Worm (Caenorhabditis elegans) whole organism, young adult: Measurements from ENCODE around the gene F54C8.7.

Experiments used
- B0035.1 ChIP-seq: sonication (generic microtip); optimal IDR thresholded peaks from 2 replicates; lab custom pipeline; 2016; ENCODE audit warnings: missing genetic modification characterization, mild to moderate bottlenecking, missing compliant biosample characterization, missing genotype, missing genetic modification reagents
- B0261.1 ChIP-seq: sonication (generic microtip); optimal IDR thresholded peaks from 2 replicates; lab custom pipeline; 2016; ENCODE audit warnings: mild to moderate bottlenecking, missing genetic modification characterization, moderate library complexity, missing compliant biosample characterization
- F22D6.2 ChIP-seq: sonication (generic microtip); optimal IDR thresholded peaks from 2 replicates; lab custom pipeline; 2016; ENCODE audit warnings: mild to moderate bottlenecking, missing genetic modification characterization, missing compliant biosample characterization
- F23B12.7 ChIP-seq: sonication (generic microtip); optimal IDR thresholded peaks from 2 replicates; lab custom pipeline; 2017; ENCODE audit warnings: missing genetic modification characterization, mild to moderate bottlenecking, missing compliant biosample characterization, antibody characterized with exemption, moderate library complexity; ENCODE audit not compliant: insufficient read depth
- F33H1.4 ChIP-seq: fragments of 200-800 bp; sonication (Bioruptor generic); IDR thresholded peaks from 2 replicates; pipeline ENCODE4 v1.3.6; 2022; ENCODE audit warnings: missing genetic modification reagents, missing genetic modification characterization, missing compliant biosample characterization
- F39B2.1 ChIP-seq: fragments of 200-800 bp; sonication (Bioruptor generic); IDR thresholded peaks from 2 replicates; pipeline ENCODE4 v1.3.6; 2022; ENCODE audit warnings: missing genetic modification reagents, missing genetic modification characterization, missing compliant biosample characterization
- F52B5.7 ChIP-seq: sonication (generic microtip); optimal IDR thresholded peaks from 2 replicates; lab custom pipeline; 2016; ENCODE audit warnings: mild to moderate bottlenecking, missing genetic modification characterization, missing compliant biosample characterization
- F55B11.4 ChIP-seq: sonication (generic microtip); optimal IDR thresholded peaks from 2 replicates; lab custom pipeline; 2016; ENCODE audit warnings: missing compliant biosample characterization, missing genetic modification characterization, borderline replicate concordance; ENCODE audit not compliant: insufficient read depth
- K12H6.12 ChIP-seq: fragments of 200-800 bp; sonication (Bioruptor generic); optimal IDR thresholded peaks from 2 replicates; lab custom pipeline; 2018; ENCODE audit warnings: mild to moderate bottlenecking, missing genetic modification characterization, missing compliant biosample characterization
- T26A5.8 ChIP-seq: sonication (generic microtip); optimal IDR thresholded peaks from 2 replicates; lab custom pipeline; 2016; ENCODE audit warnings: missing genetic modification characterization, missing compliant biosample characterization
- Y53F4B.3 ChIP-seq: fragments of 200-800 bp; sonication (Bioruptor generic); IDR thresholded peaks from 2 replicates; pipeline ENCODE4 v1.3.6; 2022; ENCODE audit warnings: missing genetic modification reagents, missing genetic modification characterization, missing compliant biosample characterization
- Y53G8AR.9 ChIP-seq: fragments of 200-800 bp; sonication (Bioruptor generic); conservative IDR thresholded peaks from 2 replicates; pipeline ENCODE4 v1.3.6; 2022; ENCODE audit warnings: missing genetic modification reagents, missing genetic modification characterization, missing compliant biosample characterization
- Y56A3A.18 ChIP-seq: fragments of 200-800 bp; sonication (Bioruptor generic); IDR thresholded peaks from 2 replicates; pipeline ENCODE4 v1.3.6; 2022; ENCODE audit warnings: missing genetic modification reagents, missing genetic modification characterization, missing compliant biosample characterization
- Y67H2A.10 ChIP-seq: fragments of 200-800 bp; sonication (Bioruptor generic); conservative IDR thresholded peaks from 2 replicates; pipeline ENCODE4 v1.3.6; 2022; ENCODE audit warnings: missing genetic modification reagents, missing genetic modification characterization, missing compliant biosample characterization
- Y95B8A.8 ChIP-seq: fragments of 200-800 bp; sonication (Bioruptor generic); IDR thresholded peaks from 2 replicates; pipeline ENCODE4 v1.3.6; 2022; ENCODE audit warnings: missing genetic modification reagents, missing genetic modification characterization, missing compliant biosample characterization
- ZK185.1 ChIP-seq: sonication (generic microtip); optimal IDR thresholded peaks from 2 replicates; lab custom pipeline; 2016; ENCODE audit warnings: mild to moderate bottlenecking, missing genetic modification characterization, missing compliant biosample characterization; ENCODE audit not compliant: poor library complexity, severe bottlenecking
- aptf-3 ChIP-seq: fragments of 200-800 bp; sonication (Bioruptor generic); IDR thresholded peaks from 2 replicates; pipeline ENCODE4 v1.3.6; 2022; ENCODE audit warnings: missing genetic modification characterization, missing compliant biosample characterization
- atf-7 ChIP-seq: sonication (generic microtip); optimal IDR thresholded peaks from 2 replicates; lab custom pipeline; 2017; ENCODE audit warnings: mild to moderate bottlenecking, missing genetic modification characterization, missing compliant biosample characterization
- attf-3 ChIP-seq: fragments of 200-800 bp; sonication (Bioruptor generic); conservative IDR thresholded peaks from 2 replicates; pipeline ENCODE4 v1.3.6; 2022; ENCODE audit warnings: missing genetic modification reagents, missing genetic modification characterization, missing compliant biosample characterization
- attf-5 ChIP-seq: fragments of 200-800 bp; sonication (Bioruptor generic); optimal IDR thresholded peaks from 2 replicates; lab custom pipeline; 2018; ENCODE audit warnings: mild to moderate bottlenecking, missing genetic modification characterization, missing compliant biosample characterization
- bed-2 ChIP-seq: fragments of 200-800 bp; sonication (Bioruptor generic); IDR thresholded peaks from 2 replicates; pipeline ENCODE4 v1.3.6; 2022; ENCODE audit warnings: missing genetic modification reagents, missing genetic modification characterization, missing compliant biosample characterization
- ceh-100 ChIP-seq: fragments of 200-800 bp; sonication (Bioruptor generic); IDR thresholded peaks from 2 replicates; pipeline ENCODE4 v1.3.6; 2022; ENCODE audit warnings: missing genetic modification reagents, missing genetic modification characterization, missing compliant biosample characterization
- die-1 ChIP-seq: sonication (generic microtip); optimal IDR thresholded peaks from 2 replicates; lab custom pipeline; 2016; ENCODE audit warnings: missing genotype, mild to moderate bottlenecking, missing genetic modification characterization, missing compliant biosample characterization
- dpff-1 ChIP-seq: sonication (generic microtip); optimal IDR thresholded peaks from 2 replicates; lab custom pipeline; 2017; ENCODE audit warnings: mild to moderate bottlenecking, missing genetic modification characterization, missing compliant biosample characterization
- hsf-1 ChIP-seq: fragments of 200-800 bp; sonication (Bioruptor generic); IDR thresholded peaks from 2 replicates; pipeline ENCODE4 v1.3.6; 2022; ENCODE audit warnings: missing genetic modification reagents, missing genetic modification characterization, missing compliant biosample characterization
- lin-26 ChIP-seq: fragments of 200-800 bp; sonication (Bioruptor generic); IDR thresholded peaks from 2 replicates; pipeline ENCODE4 v1.3.6; 2022; ENCODE audit warnings: missing genetic modification reagents, missing genetic modification characterization, missing compliant biosample characterization
- lin-40 ChIP-seq: sonication (generic microtip); optimal IDR thresholded peaks from 2 replicates; lab custom pipeline; 2016; ENCODE audit warnings: missing genetic modification characterization, mild to moderate bottlenecking, missing compliant biosample characterization, missing genotype, missing genetic modification reagents
- madf-10 ChIP-seq: sonication (generic microtip); optimal IDR thresholded peaks from 2 replicates; lab custom pipeline; 2016; ENCODE audit warnings: mild to moderate bottlenecking, missing genetic modification characterization, missing compliant biosample characterization
- madf-3 ChIP-seq: fragments of 200-800 bp; sonication (Bioruptor generic); IDR thresholded peaks from 2 replicates; pipeline ENCODE4 v1.3.6; 2022; ENCODE audit warnings: missing genetic modification reagents, missing genetic modification characterization, missing compliant biosample characterization
- madf-6 ChIP-seq: fragments of 200-800 bp; sonication (Bioruptor generic); IDR thresholded peaks from 2 replicates; pipeline ENCODE4 v1.3.6; 2022; ENCODE audit warnings: missing genetic modification reagents, missing genetic modification characterization, missing compliant biosample characterization
- madf-8 ChIP-seq: fragments of 200-800 bp; sonication (Bioruptor generic); conservative IDR thresholded peaks from 2 replicates; pipeline ENCODE4 v1.3.6; 2022; ENCODE audit warnings: missing genetic modification reagents, missing genetic modification characterization, missing compliant biosample characterization
- mcd-1 ChIP-seq: fragments of 200-800 bp; sonication (Bioruptor generic); IDR thresholded peaks from 2 replicates; pipeline ENCODE4 v1.3.6; 2022; ENCODE audit warnings: missing genetic modification reagents, missing genetic modification characterization, missing compliant biosample characterization
- mel-28 ChIP-seq: sonication (generic microtip); optimal IDR thresholded peaks from 2 replicates; lab custom pipeline; 2016; ENCODE audit warnings: borderline replicate concordance, mild to moderate bottlenecking, missing genetic modification characterization, missing compliant biosample characterization
- pbrm-1 ChIP-seq: fragments of 200-800 bp; sonication (Bioruptor generic); IDR thresholded peaks from 2 replicates; pipeline ENCODE4 v1.3.6; 2022; ENCODE audit warnings: missing genetic modification reagents, missing genetic modification characterization, missing compliant biosample characterization
- rcor-1 ChIP-seq: fragments of 200-800 bp; sonication (Bioruptor generic); IDR thresholded peaks from 2 replicates; pipeline ENCODE4 v1.3.6; 2022; ENCODE audit warnings: missing genetic modification reagents, missing genetic modification characterization, missing compliant biosample characterization
- rec-8 ChIP-seq, 2 experiments: sonication (generic microtip); optimal IDR thresholded peaks; 2 replicates each; lab custom pipeline; 2016; ENCODE audit warnings: mild to moderate bottlenecking in 2 of 2, missing genetic modification characterization in 2 of 2, missing genetic modification reagents in 2 of 2, missing genotype in 2 of 2, missing biosample characterization in 1 of 2, missing compliant biosample characterization in 1 of 2, moderate library complexity in 1 of 2
- snpc-1.3 ChIP-seq: sonication (generic microtip); optimal IDR thresholded peaks from 2 replicates; lab custom pipeline; 2017; ENCODE audit warnings: missing genetic modification characterization, mild to moderate bottlenecking, missing compliant biosample characterization, antibody characterized with exemption, moderate library complexity, missing genotype, missing genetic modification reagents; ENCODE audit not compliant: insufficient read depth
- snpc-3.4 ChIP-seq: sonication (generic microtip); optimal IDR thresholded peaks from 2 replicates; lab custom pipeline; 2017; ENCODE audit warnings: missing genetic modification characterization, mild to moderate bottlenecking, missing compliant biosample characterization, antibody characterized with exemption, moderate library complexity, missing genotype, missing genetic modification reagents
- tbx-9 ChIP-seq: sonication (generic microtip); optimal IDR thresholded peaks from 2 replicates; lab custom pipeline; 2016; ENCODE audit warnings: borderline replicate concordance, missing genetic modification characterization, inconsistent platforms, missing compliant biosample characterization
- tlf-1 ChIP-seq: fragments of 200-800 bp; sonication (Bioruptor generic); optimal IDR thresholded peaks from 2 replicates; lab custom pipeline; 2018; ENCODE audit warnings: mild to moderate bottlenecking, missing genetic modification characterization, missing compliant biosample characterization
- unc-130 ChIP-seq: sonication (generic microtip); optimal IDR thresholded peaks from 2 replicates; lab custom pipeline; 2016; ENCODE audit warnings: missing genetic modification reagents, missing genetic modification characterization, missing compliant biosample characterization
- unc-62 ChIP-seq: fragments of 150-350 bp; optimal IDR thresholded peaks from 2 replicates; lab custom pipeline; 2014; ENCODE audit warnings: missing biosample characterization, missing genetic modification reagents, missing genetic modification characterization
- xnd-1 ChIP-seq: sonication (generic microtip); optimal IDR thresholded peaks from 2 replicates; lab custom pipeline; 2016; ENCODE audit warnings: missing genotype, missing genetic modification reagents, missing genetic modification characterization, missing compliant biosample characterization
- zfh-2 ChIP-seq: fragments of 200-800 bp; sonication (Bioruptor generic); conservative IDR thresholded peaks from 2 replicates; pipeline ENCODE4 v1.3.6; 2022; ENCODE audit warnings: missing genetic modification reagents, missing genetic modification characterization, missing compliant biosample characterization
- ztf-18 ChIP-seq: sonication (generic microtip); optimal IDR thresholded peaks from 2 replicates; lab custom pipeline; 2016; ENCODE audit warnings: missing genotype, mild to moderate bottlenecking, missing genetic modification characterization, missing compliant biosample characterization
- ztf-28 ChIP-seq: fragments of 200-800 bp; sonication (Bioruptor generic); IDR thresholded peaks from 2 replicates; pipeline ENCODE4 v1.3.6; 2022; ENCODE audit warnings: missing genetic modification reagents, missing genetic modification characterization, missing compliant biosample characterization

F54C8.7 gene

ce11 chrIII:9455980-9456658, 2.3 kb upstream of the F54C8.7 start, which contains the start of the genes rheb-1 and spk-1 (continued):
- TF ChIP-seq madf-8 (GFP tag; lab: Robert Waterston, UW), result peak; percentile 56; the same call in 1 of the 2 replicates
- TF ChIP-seq F22D6.2, result peak; percentile 13
- peak; percentile 54; the same call in 1 of the 2 replicates for TF ChIP-seq ceh-100 (GFP tag; lab: Robert Waterston, UW)
- peak; percentile 87 for TF ChIP-seq lin-40 (tag; lab: Kevin White, UChicago)
- TF ChIP-seq rcor-1, result peak; percentile 75
- TF ChIP-seq rec-8 (tag; optimal IDR thresholded peaks at IDR 0.05; lab: Kevin White, UChicago), result no peak
- TF ChIP-seq F33H1.4, result peak; percentile 72
- TF ChIP-seq Y95B8A.8 (GFP tag; lab: Robert Waterston, UW), result peak; percentile 66; the same call in 1 of the 2 replicates
- TF ChIP-seq mel-28 (tag; lab: Kevin White, UChicago), result no peak
- TF ChIP-seq pbrm-1 (GFP tag; lab: Robert Waterston, UW), result peak; percentile 94
- no peak for TF ChIP-seq bed-2 (GFP tag; lab: Robert Waterston, UW)
- peak; percentile 79 for TF ChIP-seq zfh-2 (GFP tag; lab: Robert Waterston, UW)
- TF ChIP-seq ztf-28 (GFP tag; lab: Robert Waterston, UW), result 0 out of 2 replicates have a peak, but pooled peaks have one; percentile 45
- TF ChIP-seq tlf-1, result peak; percentile 91
- TF ChIP-seq die-1 (tag; lab: Kevin White, UChicago), result no peak
- peak; percentile 59; the same call in 1 of the 2 replicates for TF ChIP-seq hsf-1 (GFP tag; lab: Robert Waterston, UW)
- peak; percentile 76 for TF ChIP-seq K12H6.12 (tag; lab: Kevin White, UChicago)
- TF ChIP-seq F23B12.7, result peak; percentile 82
- peak; percentile 84 for TF ChIP-seq madf-10 (tag; lab: Kevin White, UChicago)
- TF ChIP-seq aptf-3 (GFP tag; lab: Robert Waterston, UW), result no peak
- no peak for TF ChIP-seq dpff-1 (tag; lab: Kevin White, UChicago)
- TF ChIP-seq Y53G8AR.9 (GFP tag; lab: Robert Waterston, UW), result peak; percentile 59; the same call in 1 of the 2 replicates
- TF ChIP-seq ZK185.1, result peak; percentile 84
- peak; percentile 83 for TF ChIP-seq madf-6 (GFP tag; lab: Robert Waterston, UW)
- TF ChIP-seq snpc-1.3 (tag; lab: Kevin White, UChicago), result no peak
- peak; percentile 60; the same call in 1 of the 2 replicates for TF ChIP-seq lin-26
- TF ChIP-seq atf-7 (tag; lab: Kevin White, UChicago), result peak; percentile 83
- TF ChIP-seq F55B11.4 (tag; lab: Kevin White, UChicago), result no peak
- peak; percentile 82 for TF ChIP-seq snpc-3.4 (tag; lab: Kevin White, UChicago)
- peak; percentile 81; the same call in 1 of the 2 replicates for TF ChIP-seq madf-3 (GFP tag; lab: Robert Waterston, UW)
- TF ChIP-seq attf-3 (GFP tag; lab: Robert Waterston, UW), result 0 out of 2 replicates have a peak, but pooled peaks have one; percentile 40
- no peak for TF ChIP-seq F39B2.1
- TF ChIP-seq unc-62 (GFP tag; lab: Kevin White, UChicago), result peak; percentile 63
- peak; percentile 38 for TF ChIP-seq F52B5.7 (tag; lab: Kevin White, UChicago)
- TF ChIP-seq xnd-1 (tag; lab: Kevin White, UChicago), result peak; percentile 24
- TF ChIP-seq Y53F4B.3 (GFP tag; lab: Robert Waterston, UW), result no peak
- peak; percentile 7 for TF ChIP-seq B0261.1 (tag; lab: Kevin White, UChicago)
- TF ChIP-seq ztf-18, result peak; percentile 74
- no peak for TF ChIP-seq B0035.1 (tag; lab: Kevin White, UChicago)
- TF ChIP-seq T26A5.8 (tag; lab: Kevin White, UChicago), result no peak
- TF ChIP-seq mcd-1 (GFP tag; lab: Robert Waterston, UW), result peak; percentile 89
- TF ChIP-seq attf-5 (GFP tag; lab: Kevin White, UChicago), result peak; percentile 92
- no peak for TF ChIP-seq Y56A3A.18 (GFP tag; lab: Robert Waterston, UW)
- no peak for TF ChIP-seq tbx-9 (tag; lab: Kevin White, UChicago)
- peak; percentile 30 for TF ChIP-seq unc-130 (GFP tag; lab: Kevin White, UChicago)
- TF ChIP-seq Y67H2A.10 (GFP tag; lab: Robert Waterston, UW), result peak; percentile 87
